Worm (Caenorhabditis elegans) whole organism, mixed stage, embryonic: ENCODE results near the gene C02F5.12.

ENCODE experiments used
- M03D4.4 ChIP-seq: sonication (generic microtip); optimal IDR thresholded peaks from 2 replicates; lab custom pipeline; 2017; ENCODE audit warnings: mild to moderate bottlenecking, missing genetic modification characterization, missing compliant biosample characterization
- bed-3 ChIP-seq: fragments of 200-800 bp; sonication (Bioruptor generic); optimal IDR thresholded peaks from 3 replicates; lab custom pipeline; 2018; ENCODE audit warnings: mild to moderate bottlenecking, missing genetic modification characterization, moderate library complexity, missing compliant biosample characterization
- blmp-1 ChIP-seq: fragments of 150-350 bp; optimal IDR thresholded peaks from 2 replicates; lab custom pipeline; 2014; ENCODE audit warnings: missing biosample characterization, missing genetic modification characterization
- ceh-39 ChIP-seq: fragments of 150-350 bp; optimal IDR thresholded peaks from 2 replicates; lab custom pipeline; 2014; ENCODE audit warnings: missing biosample characterization, missing genetic modification characterization
- ceh-43 ChIP-seq: fragments of 200-800 bp; sonication (Bioruptor generic); optimal IDR thresholded peaks from 2 replicates; lab custom pipeline; 2018; ENCODE audit warnings: mild to moderate bottlenecking, missing genetic modification characterization, moderate library complexity, missing compliant biosample characterization
- ceh-83 ChIP-seq: fragments of 200-800 bp; sonication (Bioruptor generic); optimal IDR thresholded peaks from 2 replicates; lab custom pipeline; 2018; ENCODE audit warnings: mild to moderate bottlenecking, missing genetic modification characterization, missing compliant biosample characterization
- ces-1 ChIP-seq: fragments of 150-350 bp; optimal IDR thresholded peaks from 2 replicates; lab custom pipeline; 2014; ENCODE audit warnings: missing biosample characterization, missing genetic modification reagents, missing genetic modification characterization
- cnd-1 ChIP-seq: fragments of 200-800 bp; sonication (Bioruptor generic); optimal IDR thresholded peaks from 2 replicates; lab custom pipeline; 2018; ENCODE audit warnings: mild to moderate bottlenecking, missing genetic modification characterization, missing compliant biosample characterization
- drap-1 ChIP-seq: fragments of 200-800 bp; sonication (Bioruptor generic); optimal IDR thresholded peaks from 3 replicates; lab custom pipeline; 2018; ENCODE audit warnings: mild to moderate bottlenecking, missing genetic modification characterization, missing compliant biosample characterization
- elt-1 ChIP-seq: sonication (generic microtip); optimal IDR thresholded peaks from 2 replicates; lab custom pipeline; 2017; ENCODE audit warnings: missing genetic modification characterization, mild to moderate bottlenecking, missing compliant biosample characterization, antibody characterized with exemption, moderate library complexity, borderline replicate concordance; ENCODE audit not compliant: insufficient read depth
- elt-3 ChIP-seq: fragments of 150-350 bp; optimal IDR thresholded peaks from 2 replicates; lab custom pipeline; 2014; ENCODE audit warnings: missing biosample characterization, missing genetic modification characterization
- flh-1 ChIP-seq: fragments of 200-800 bp; sonication (Bioruptor generic); optimal IDR thresholded peaks from 2 replicates; lab custom pipeline; 2018; ENCODE audit warnings: mild to moderate bottlenecking, missing genetic modification characterization, moderate library complexity, missing compliant biosample characterization
- ham-2 ChIP-seq: fragments of 200-800 bp; sonication (Bioruptor generic); optimal IDR thresholded peaks from 2 replicates; lab custom pipeline; 2018; ENCODE audit warnings: mild to moderate bottlenecking, missing genetic modification characterization, missing compliant biosample characterization
- hlh-1 ChIP-seq: fragments of 150-350 bp; optimal IDR thresholded peaks from 2 replicates; lab custom pipeline; 2014; ENCODE audit warnings: missing biosample characterization, missing genetic modification reagents, missing genetic modification characterization
- lin-13 ChIP-seq: fragments of 150-350 bp; optimal IDR thresholded peaks from 2 replicates; lab custom pipeline; 2014; ENCODE audit warnings: missing biosample characterization, missing genetic modification characterization
- lin-32 ChIP-seq: fragments of 200-800 bp; sonication (Bioruptor generic); optimal IDR thresholded peaks from 2 replicates; lab custom pipeline; 2018; ENCODE audit warnings: mild to moderate bottlenecking, missing genetic modification characterization, missing compliant biosample characterization
- lsy-2 ChIP-seq: fragments of 150-350 bp; optimal IDR thresholded peaks from 2 replicates; lab custom pipeline; 2014; ENCODE audit warnings: missing biosample characterization, missing genetic modification characterization
- mab-5 ChIP-seq: fragments of 150-350 bp; optimal IDR thresholded peaks from 2 replicates; lab custom pipeline; 2014; ENCODE audit warnings: missing biosample characterization, missing genetic modification characterization
- mep-1 ChIP-seq: fragments of 150-350 bp; optimal IDR thresholded peaks from 2 replicates; lab custom pipeline; 2017; ENCODE audit warnings: missing biosample characterization, missing genetic modification reagents, missing genetic modification characterization, inconsistent platforms
- mls-2 ChIP-seq: sonication (generic microtip); optimal IDR thresholded peaks from 2 replicates; lab custom pipeline; 2016; ENCODE audit warnings: mild to moderate bottlenecking, missing genetic modification characterization, moderate library complexity, missing compliant biosample characterization
- nhr-12 ChIP-seq: fragments of 150-350 bp; optimal IDR thresholded peaks from 2 replicates; lab custom pipeline; 2014; ENCODE audit warnings: missing biosample characterization, missing genetic modification characterization
- nhr-237 ChIP-seq: fragments of 150-350 bp; optimal IDR thresholded peaks from 2 replicates; lab custom pipeline; 2014; ENCODE audit warnings: missing biosample characterization, missing genetic modification characterization
- nhr-76 ChIP-seq: sonication (generic microtip); optimal IDR thresholded peaks from 2 replicates; lab custom pipeline; 2017; ENCODE audit warnings: missing biosample characterization, missing genetic modification characterization
- sem-2 ChIP-seq: fragments of 200-800 bp; sonication (Bioruptor generic); optimal IDR thresholded peaks from 2 replicates; lab custom pipeline; 2018; ENCODE audit warnings: mild to moderate bottlenecking, missing genetic modification characterization, missing compliant biosample characterization
- snpc-4 ChIP-seq: fragments of 150-350 bp; optimal IDR thresholded peaks from 2 replicates; lab custom pipeline; 2014; ENCODE audit warnings: missing biosample characterization, missing genetic modification characterization
- tbx-8 ChIP-seq: fragments of 200-800 bp; sonication (Bioruptor generic); optimal IDR thresholded peaks from 2 replicates; lab custom pipeline; 2018; ENCODE audit warnings: mild to moderate bottlenecking, missing genetic modification characterization, moderate library complexity, missing compliant biosample characterization
- unc-120 ChIP-seq: sonication (generic microtip); optimal IDR thresholded peaks from 2 replicates; lab custom pipeline; 2017; ENCODE audit warnings: missing genetic modification characterization, missing compliant biosample characterization; ENCODE audit not compliant: poor library complexity, severe bottlenecking
- unc-39 ChIP-seq: fragments of 150-350 bp; optimal IDR thresholded peaks from 2 replicates; lab custom pipeline; 2014; ENCODE audit warnings: missing biosample characterization, missing genetic modification characterization
- zip-8 ChIP-seq: fragments of 150-350 bp; optimal IDR thresholded peaks from 2 replicates; lab custom pipeline; 2014; ENCODE audit warnings: missing biosample characterization, missing genetic modification characterization
- ztf-11 ChIP-seq: fragments of 150-350 bp; optimal IDR thresholded peaks from 2 replicates; lab custom pipeline; 2014; ENCODE audit warnings: missing biosample characterization, missing genetic modification characterization

C02F5.12 gene

DNA sequence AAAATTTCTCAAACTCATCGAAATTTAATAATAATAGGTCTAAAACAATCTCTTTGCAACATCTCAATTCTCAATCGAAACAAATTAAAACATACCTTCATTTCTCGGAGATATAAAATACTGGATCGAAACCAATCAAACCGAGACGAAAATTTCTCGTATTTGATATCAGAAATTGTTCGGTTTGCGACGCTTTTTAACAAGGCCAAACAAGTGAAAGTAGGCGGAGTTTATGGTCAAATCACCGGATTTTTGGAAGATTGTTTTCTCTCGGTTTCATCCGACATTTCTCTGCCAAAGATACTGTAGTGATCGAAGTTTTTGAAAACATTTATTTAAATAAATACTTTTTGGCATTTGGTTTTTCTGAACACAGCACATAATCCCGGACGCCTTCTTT is 7.5 kb downstream of the C02F5.12 start, which contains the start of gene C02F5.14:
Gene C02F5.14, minus strand, starts transcription at position 157 of the 400 bp plus-strand sequence.
- no peak for TF ChIP-seq elt-3
- no peak for TF ChIP-seq ceh-39 (tag; lab: Kevin White, UChicago)
- TF ChIP-seq cnd-1 (tag; lab: Kevin White, UChicago) = no peak
- TF ChIP-seq zip-8 = no peak
- TF ChIP-seq unc-120 (tag; lab: Kevin White, UChicago) = no peak
- no peak for TF ChIP-seq tbx-8 (GFP tag; lab: Kevin White, UChicago)

DNA sequence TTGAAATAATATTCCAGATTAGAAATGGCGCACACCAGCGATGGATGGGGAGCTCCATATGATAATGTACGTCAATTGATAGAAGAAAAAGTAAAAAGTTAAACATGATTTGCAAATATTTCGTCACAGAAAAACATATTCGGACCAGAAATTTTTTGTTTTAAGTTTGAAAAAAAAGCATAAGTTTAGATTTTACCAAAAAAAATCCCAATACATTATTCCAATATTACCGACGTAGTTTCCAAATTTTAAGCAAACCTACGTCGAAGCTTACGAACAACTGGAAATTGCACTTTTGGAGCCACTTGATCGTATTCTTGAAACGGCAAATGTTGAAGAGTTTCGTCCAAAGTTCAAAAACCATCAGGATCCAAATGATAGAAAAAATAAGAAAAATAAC is 10.2 kb downstream of the C02F5.12 start, which contains the start of gene henn-1:
Gene henn-1, plus strand, starts transcription at position 18 of the 400 bp plus-strand sequence.
- TF ChIP-seq ceh-39 (tag; lab: Kevin White, UChicago) (no peak), snpc-4 (tag; lab: Kevin White, UChicago) (no peak), hlh-1 (tag; lab: Kevin White, UChicago) (no peak), ces-1 (GFP tag; lab: Kevin White, UChicago) (no peak), unc-39 (tag; lab: Kevin White, UChicago) (no peak), drap-1 (GFP tag; lab: Kevin White, UChicago) (no peak), nhr-237 (tag; lab: Kevin White, UChicago) (no peak)

DNA sequence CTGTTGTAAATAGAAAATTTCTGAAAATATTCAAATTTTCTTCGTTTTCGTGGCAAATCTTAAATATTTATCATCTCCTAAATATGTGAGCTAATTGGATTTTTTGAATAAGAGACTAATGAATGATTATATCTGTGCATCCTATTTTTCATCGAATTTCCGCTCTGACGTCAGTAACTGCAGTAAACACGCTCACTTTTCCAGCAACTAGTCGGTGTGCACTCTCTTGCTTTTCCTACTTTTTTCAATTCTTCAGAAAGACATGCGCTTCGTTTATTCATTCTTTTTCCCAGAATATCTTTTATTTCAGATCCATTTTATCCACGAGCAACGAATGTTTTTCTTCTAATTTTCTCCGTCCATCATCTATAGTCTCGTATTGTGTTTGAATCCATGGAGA is 13.3 kb downstream of the C02F5.12 start:
- TF ChIP-seq ces-1 (GFP tag; lab: Kevin White, UChicago) (no peak), mab-5 (tag; lab: Kevin White, UChicago) (no peak), nhr-12 (tag; lab: Kevin White, UChicago) (no peak)
- TF ChIP-seq, all 35 proteins: peak for 0

DNA sequence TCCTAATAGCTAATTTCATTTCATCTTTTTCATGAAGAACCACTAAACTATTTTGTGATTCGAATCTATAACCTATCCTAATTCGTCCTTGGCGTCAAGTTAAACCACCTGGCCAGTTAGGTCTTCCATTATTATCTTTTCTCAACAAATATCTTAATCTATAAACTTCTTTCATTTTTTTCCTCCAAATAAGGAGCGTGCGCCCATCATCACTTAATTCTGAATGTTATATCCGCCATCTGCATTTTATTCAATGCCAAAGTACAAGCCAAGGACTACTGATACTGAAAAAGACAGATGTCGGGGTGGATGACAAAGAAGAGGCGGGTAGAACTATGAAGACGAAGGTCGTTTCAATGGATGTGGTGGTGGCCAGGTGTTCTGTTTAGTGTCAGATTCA is 13.9 kb downstream of the C02F5.12 start:
- TF ChIP-seq ztf-11 (tag; lab: Kevin White, UChicago) = no peak
- TF ChIP-seq snpc-4 (tag; lab: Kevin White, UChicago) = no peak
- no peak for TF ChIP-seq mls-2 (tag; lab: Kevin White, UChicago)
- TF ChIP-seq nhr-12 (tag; lab: Kevin White, UChicago) = no peak
- no peak for TF ChIP-seq flh-1 (GFP tag; lab: Kevin White, UChicago)
- TF ChIP-seq ceh-39 (tag; lab: Kevin White, UChicago) = no peak
- no peak for TF ChIP-seq mab-5 (tag; lab: Kevin White, UChicago)
- TF ChIP-seq ceh-83 (GFP tag; lab: Kevin White, UChicago) = no peak
- TF ChIP-seq unc-39 (tag; lab: Kevin White, UChicago) = no peak

DNA sequence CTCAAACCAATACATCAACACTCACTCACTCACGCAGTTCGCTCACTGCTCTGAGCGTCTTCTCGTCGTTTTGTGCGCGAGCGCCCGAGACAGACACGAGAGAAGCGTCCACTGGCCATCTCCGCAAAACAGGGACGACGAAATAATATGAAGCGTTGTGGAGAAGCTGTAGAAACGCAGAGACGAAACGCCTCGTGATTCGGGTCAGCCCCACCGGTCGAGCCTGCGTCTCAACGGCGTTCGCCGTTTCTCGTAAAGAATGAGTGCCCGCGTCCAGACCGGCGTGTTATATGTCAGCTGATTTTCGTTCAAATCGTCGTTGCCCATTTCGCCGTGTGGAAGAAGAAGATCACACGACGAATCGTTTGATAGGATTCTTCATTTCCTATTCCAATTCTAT is 15.3 kb downstream of the C02F5.12 start, which contains the start of gene fbxl-1:
Gene fbxl-1, plus strand, starts transcription at position 320 of the 400 bp plus-strand sequence.
- no peak for TF ChIP-seq blmp-1 (tag; lab: Kevin White, UChicago)
- TF ChIP-seq lin-13 = no peak
- no peak for TF ChIP-seq snpc-4 (tag; lab: Kevin White, UChicago)
- no peak for TF ChIP-seq elt-3
- no peak for TF ChIP-seq sem-2 (GFP tag; lab: Kevin White, UChicago)
- peak; percentile 33 for TF ChIP-seq ham-2 (GFP tag; lab: Kevin White, UChicago)
- no peak for TF ChIP-seq ceh-43 (GFP tag; lab: Kevin White, UChicago)
- TF ChIP-seq ztf-11 (tag; lab: Kevin White, UChicago) = no peak
- peak; percentile 34 for TF ChIP-seq drap-1 (GFP tag; lab: Kevin White, UChicago)
- TF ChIP-seq mep-1 (tag; lab: Kevin White, UChicago) = no peak
- no peak for TF ChIP-seq lin-32 (GFP tag; lab: Kevin White, UChicago)
- TF ChIP-seq unc-120 (tag; lab: Kevin White, UChicago) = peak; percentile 71
- no peak for TF ChIP-seq lsy-2 (tag; lab: Kevin White, UChicago)
- TF ChIP-seq bed-3 (GFP tag; lab: Kevin White, UChicago) = no peak
- peak; percentile 35 for TF ChIP-seq mls-2 (tag; lab: Kevin White, UChicago)
- TF ChIP-seq, all 35 proteins: peak for 4

DNA sequence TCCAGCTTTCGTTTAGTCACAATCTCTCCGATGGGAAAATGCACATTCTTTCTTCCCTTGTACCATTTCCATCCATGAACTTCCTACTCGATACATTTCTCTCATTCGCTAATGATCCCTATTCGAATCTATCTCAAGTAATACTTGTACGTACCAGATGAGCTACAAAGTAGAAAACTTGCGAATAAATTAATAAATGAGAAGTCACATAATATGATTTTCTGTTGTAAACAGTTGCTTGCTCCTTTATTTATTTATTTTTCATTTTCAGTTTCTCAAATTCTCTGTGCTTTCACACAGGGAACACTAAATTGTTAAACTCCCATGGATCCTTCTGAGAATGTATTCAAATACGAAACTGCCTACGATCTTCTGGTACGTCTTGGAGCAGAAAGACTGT is 16.7 kb downstream of the C02F5.12 start, which contains the start of gene rfs-1:
Gene rfs-1, plus strand, starts transcription at position 301 of the 400 bp plus-strand sequence.
- TF ChIP-seq lsy-2 (tag; lab: Kevin White, UChicago) = no peak
- TF ChIP-seq ztf-11 (tag; lab: Kevin White, UChicago) = no peak
- no peak for TF ChIP-seq nhr-76 (tag; lab: Kevin White, UChicago)
- no peak for TF ChIP-seq M03D4.4 (tag; lab: Kevin White, UChicago)
- TF ChIP-seq zip-8 = no peak
- TF ChIP-seq elt-3 = no peak
- no peak for TF ChIP-seq snpc-4 (tag; lab: Kevin White, UChicago)
- no peak for TF ChIP-seq sem-2 (GFP tag; lab: Kevin White, UChicago)
- TF ChIP-seq elt-1 (tag; lab: Kevin White, UChicago) = no peak
